Worm (Caenorhabditis elegans) whole organism, late embryonic: ENCODE data around the gene F59B1.6.

ENCODE experiments used
- C08G9.2 ChIP-seq: sonication (generic microtip); optimal IDR thresholded peaks from 2 replicates; lab custom pipeline; 2016; ENCODE audit warnings: mild to moderate bottlenecking, missing genetic modification characterization, moderate library complexity, missing compliant biosample characterization
- K02D7.2 ChIP-seq: sonication (generic microtip); optimal IDR thresholded peaks from 2 replicates; lab custom pipeline; 2017; ENCODE audit warnings: mild to moderate bottlenecking, missing genetic modification characterization, missing compliant biosample characterization
- K09A11.1 ChIP-seq: sonication (generic microtip); optimal IDR thresholded peaks from 2 replicates; lab custom pipeline; 2017; ENCODE audit warnings: antibody characterized with exemption, mild to moderate bottlenecking, missing genetic modification characterization, missing compliant biosample characterization; ENCODE audit not compliant: insufficient read depth
- T23F11.4 ChIP-seq: fragments of 200-800 bp; sonication (Bioruptor generic); optimal IDR thresholded peaks from 2 replicates; lab custom pipeline; 2018; ENCODE audit warnings: mild to moderate bottlenecking, missing genetic modification characterization, missing compliant biosample characterization
- ahr-1 ChIP-seq: sonication (generic microtip); optimal IDR thresholded peaks from 2 replicates; lab custom pipeline; 2016; ENCODE audit warnings: missing genetic modification characterization, missing compliant biosample characterization
- ama-1 ChIP-seq: fragments of 150-350 bp; optimal IDR thresholded peaks from 2 replicates; lab custom pipeline; 2014
- ceh-14 ChIP-seq: sonication (generic microtip); optimal IDR thresholded peaks from 2 replicates; lab custom pipeline; 2016; ENCODE audit warnings: missing genotype, missing genetic modification characterization, missing compliant biosample characterization
- ceh-19 ChIP-seq: fragments of 200-800 bp; sonication (Bioruptor generic); optimal IDR thresholded peaks from 2 replicates; lab custom pipeline; 2018; ENCODE audit warnings: mild to moderate bottlenecking, missing genetic modification characterization, missing compliant biosample characterization
- ceh-2 ChIP-seq: sonication (generic microtip); optimal IDR thresholded peaks from 2 replicates; lab custom pipeline; 2016; ENCODE audit warnings: missing genotype, missing genetic modification characterization, missing compliant biosample characterization
- ceh-31 ChIP-seq: sonication (generic microtip); optimal IDR thresholded peaks from 2 replicates; lab custom pipeline; 2016; ENCODE audit warnings: missing genetic modification characterization, missing compliant biosample characterization
- ceh-45 ChIP-seq: fragments of 200-800 bp; sonication (Bioruptor generic); IDR thresholded peaks from 2 replicates; pipeline ENCODE4 v1.3.6; 2022; ENCODE audit warnings: missing genetic modification reagents, missing genetic modification characterization, missing compliant biosample characterization
- ceh-48 ChIP-seq: sonication (generic microtip); optimal IDR thresholded peaks from 2 replicates; lab custom pipeline; 2016; ENCODE audit warnings: missing genetic modification characterization, inconsistent platforms, missing compliant biosample characterization
- ceh-6 ChIP-seq: fragments of 200-800 bp; sonication (Bioruptor generic); optimal IDR thresholded peaks from 2 replicates; lab custom pipeline; 2018; ENCODE audit warnings: mild to moderate bottlenecking, missing genetic modification characterization, missing compliant biosample characterization
- ceh-9 ChIP-seq: sonication (generic microtip); optimal IDR thresholded peaks from 2 replicates; lab custom pipeline; 2016; ENCODE audit warnings: mild to moderate bottlenecking, missing genetic modification characterization, inconsistent platforms, missing compliant biosample characterization
- dmd-4 ChIP-seq: sonication (generic microtip); optimal IDR thresholded peaks from 2 replicates; lab custom pipeline; 2016; ENCODE audit warnings: borderline replicate concordance, missing genetic modification characterization, missing compliant biosample characterization
- fkh-10 ChIP-seq: fragments of 150-350 bp; optimal IDR thresholded peaks from 2 replicates; lab custom pipeline; 2014; ENCODE audit warnings: missing biosample characterization, missing genetic modification reagents, missing genetic modification characterization
- hlh-13 ChIP-seq: fragments of 200-800 bp; sonication (Bioruptor generic); optimal IDR thresholded peaks from 2 replicates; lab custom pipeline; 2018; ENCODE audit warnings: mild to moderate bottlenecking, missing genetic modification characterization, missing compliant biosample characterization
- hlh-15 ChIP-seq: sonication (generic microtip); optimal IDR thresholded peaks from 2 replicates; lab custom pipeline; 2016; ENCODE audit warnings: missing genetic modification characterization, missing compliant biosample characterization
- hlh-8 ChIP-seq: sonication (generic microtip); optimal IDR thresholded peaks from 2 replicates; lab custom pipeline; 2016; ENCODE audit warnings: missing genotype, missing genetic modification characterization, missing compliant biosample characterization
- lim-6 ChIP-seq: sonication (generic microtip); optimal IDR thresholded peaks from 2 replicates; lab custom pipeline; 2016; ENCODE audit warnings: missing genetic modification characterization, missing compliant biosample characterization
- lin-11 ChIP-seq: fragments of 200-800 bp; sonication (Bioruptor generic); optimal IDR thresholded peaks from 2 replicates; lab custom pipeline; 2018; ENCODE audit warnings: mild to moderate bottlenecking, missing genetic modification characterization, missing compliant biosample characterization
- mec-3 ChIP-seq: sonication (generic microtip); optimal IDR thresholded peaks from 2 replicates; lab custom pipeline; 2016; ENCODE audit warnings: borderline replicate concordance, missing genetic modification characterization, missing compliant biosample characterization
- nfya-1 ChIP-seq: sonication (generic microtip); optimal IDR thresholded peaks from 2 replicates; lab custom pipeline; 2017; ENCODE audit warnings: missing genetic modification characterization, mild to moderate bottlenecking, missing compliant biosample characterization, antibody characterized with exemption, moderate library complexity
- nhr-11 ChIP-seq: fragments of 150-350 bp; optimal IDR thresholded peaks from 2 replicates; lab custom pipeline; 2014; ENCODE audit warnings: missing biosample characterization, missing genetic modification characterization
- nhr-232 ChIP-seq: sonication (generic microtip); optimal IDR thresholded peaks from 2 replicates; lab custom pipeline; 2016; ENCODE audit warnings: missing genetic modification characterization, missing compliant biosample characterization
- npax-4 ChIP-seq: sonication (generic microtip); optimal IDR thresholded peaks from 2 replicates; lab custom pipeline; 2016; ENCODE audit warnings: missing genetic modification characterization, missing compliant biosample characterization
- odd-2 ChIP-seq: sonication (generic microtip); optimal IDR thresholded peaks from 2 replicates; lab custom pipeline; 2017; ENCODE audit warnings: antibody characterized with exemption, mild to moderate bottlenecking, missing genetic modification characterization, missing compliant biosample characterization
- pag-3 ChIP-seq: sonication (generic microtip); optimal IDR thresholded peaks from 2 replicates; lab custom pipeline; 2016; ENCODE audit warnings: missing compliant biosample characterization, missing genetic modification characterization, borderline replicate concordance
- pat-9 ChIP-seq: fragments of 200-800 bp; sonication (Bioruptor generic); optimal IDR thresholded peaks from 2 replicates; lab custom pipeline; 2018; ENCODE audit warnings: mild to moderate bottlenecking, missing genetic modification characterization, moderate library complexity, missing compliant biosample characterization
- pha-4 ChIP-seq: fragments of 150-350 bp; optimal IDR thresholded peaks from 2 replicates; lab custom pipeline; 2018; ENCODE audit warnings: missing biosample characterization, missing genetic modification reagents, missing genetic modification characterization
- pros-1 ChIP-seq: fragments of 150-350 bp; optimal IDR thresholded peaks from 2 replicates; lab custom pipeline; 2014; ENCODE audit warnings: missing biosample characterization, missing genetic modification reagents, missing genetic modification characterization
- rnt-1 ChIP-seq: sonication (generic microtip); optimal IDR thresholded peaks from 2 replicates; lab custom pipeline; 2016; ENCODE audit warnings: missing genetic modification characterization, missing compliant biosample characterization
- sdc-2 ChIP-seq: sonication (generic microtip); optimal IDR thresholded peaks from 2 replicates; lab custom pipeline; 2016; ENCODE audit warnings: missing genotype, missing genetic modification characterization, missing compliant biosample characterization
- sox-2 ChIP-seq: fragments of 200-800 bp; sonication (Bioruptor generic); IDR thresholded peaks from 2 replicates; pipeline ENCODE4 v1.3.6; 2022; ENCODE audit warnings: missing genetic modification reagents, missing genetic modification characterization, missing compliant biosample characterization
- sox-4 ChIP-seq: sonication (generic microtip); optimal IDR thresholded peaks from 2 replicates; lab custom pipeline; 2017; ENCODE audit warnings: mild to moderate bottlenecking, missing genetic modification characterization, inconsistent platforms, missing compliant biosample characterization
- tbx-2 ChIP-seq: sonication (generic microtip); optimal IDR thresholded peaks from 2 replicates; lab custom pipeline; 2016; ENCODE audit warnings: missing genetic modification characterization, missing compliant biosample characterization
- tbx-7 ChIP-seq: sonication (generic microtip); optimal IDR thresholded peaks from 2 replicates; lab custom pipeline; 2016; ENCODE audit warnings: missing genotype, missing genetic modification characterization, missing compliant biosample characterization
- ttx-3 ChIP-seq: sonication (generic microtip); optimal IDR thresholded peaks from 2 replicates; lab custom pipeline; 2016; ENCODE audit warnings: missing genetic modification reagents, missing genetic modification characterization, missing compliant biosample characterization
- unc-55 ChIP-seq: sonication (generic microtip); optimal IDR thresholded peaks from 2 replicates; lab custom pipeline; 2017; ENCODE audit warnings: missing biosample characterization, missing genetic modification reagents, missing genetic modification characterization
- unc-86 ChIP-seq: sonication (generic microtip); optimal IDR thresholded peaks from 2 replicates; lab custom pipeline; 2016; ENCODE audit warnings: missing genetic modification characterization, missing compliant biosample characterization
- zip-5 ChIP-seq: sonication (generic microtip); optimal IDR thresholded peaks from 2 replicates; lab custom pipeline; 2016; ENCODE audit warnings: missing genetic modification characterization, missing compliant biosample characterization
- ztf-16 ChIP-seq: sonication (generic microtip); optimal IDR thresholded peaks from 2 replicates; lab custom pipeline; 2017; ENCODE audit warnings: missing genetic modification characterization, missing compliant biosample characterization

F59B1.6 gene

ce11 chrV:3587633-3588032 lies 43.9 kb downstream of the F59B1.6 start (continued):
- TF ChIP-seq ceh-6, result peak; percentile 39
- TF ChIP-seq ceh-19, result peak; percentile 49
- TF ChIP-seq zip-5 (tag; lab: Kevin White, UChicago), result peak; percentile 16
- TF ChIP-seq ceh-9 (tag; lab: Kevin White, UChicago), result no peak
- TF ChIP-seq npax-4 (tag; lab: Kevin White, UChicago), result peak; percentile 27
- TF ChIP-seq unc-55 (GFP tag; lab: Kevin White, UChicago), result no peak
- no peak for TF ChIP-seq fkh-10 (GFP tag; lab: Kevin White, UChicago)
- peak; percentile 15 for TF ChIP-seq ztf-16
- no peak for TF ChIP-seq nhr-11 (tag; lab: Kevin White, UChicago)
- no peak for TF ChIP-seq lim-6 (tag; lab: Kevin White, UChicago)
- TF ChIP-seq K02D7.2 (tag; lab: Kevin White, UChicago), result peak; percentile 18
- TF ChIP-seq pros-1 (tag; lab: Kevin White, UChicago), result no peak
- TF ChIP-seq ceh-48 (tag; lab: Kevin White, UChicago), result peak; percentile 34
- TF ChIP-seq sox-4, result peak; percentile 73
- TF ChIP-seq T23F11.4 (GFP tag; lab: Kevin White, UChicago), result no peak
- TF ChIP-seq tbx-7 (tag; lab: Kevin White, UChicago), result no peak
- TF ChIP-seq hlh-13, result no peak
- peak; percentile 62 for TF ChIP-seq ceh-31
- TF ChIP-seq sdc-2 (tag; lab: Kevin White, UChicago), result peak; percentile 19
- no peak for TF ChIP-seq ama-1 (lab: Kevin White, UChicago)
- TF ChIP-seq dmd-4 (tag; lab: Kevin White, UChicago), result peak; percentile 45
- TF ChIP-seq odd-2 (tag; lab: Kevin White, UChicago), result peak; percentile 66

- TF ChIP-seq tbx-2 (no peak), ama-1 (lab: Kevin White, UChicago) (no peak), nfya-1 (tag; lab: Kevin White, UChicago) (peak; percentile 14), pha-4 (tag; lab: Kevin White, UChicago) (no peak), ceh-9 (tag; lab: Kevin White, UChicago) (no peak)
Measured at ce11 chrV:3586014-3586689, 45.3 kb downstream of the F59B1.6 start, which contains the start of the genes rpl-11.1 and T22F3.2. TSS of gene rpl-11.1 (minus strand) at chrV:3586064. TSS of gene T22F3.2 (plus strand) at chrV:3586639.

ce11 chrV:3585011-3585410 lies 46.5 kb downstream of the F59B1.6 start:
- TF ChIP-seq unc-86 (no peak), pag-3 (tag; lab: Kevin White, UChicago) (no peak), C08G9.2 (tag; lab: Kevin White, UChicago) (no peak)

- TF ChIP-seq nhr-232, result no peak
- no peak for TF ChIP-seq tbx-2
- TF ChIP-seq rnt-1 (tag; lab: Kevin White, UChicago), result no peak
- TF ChIP-seq nfya-1 (tag; lab: Kevin White, UChicago), result no peak
- TF ChIP-seq ceh-2 (tag; lab: Kevin White, UChicago), result no peak
- TF ChIP-seq ttx-3 (tag; lab: Kevin White, UChicago), result no peak
- no peak for TF ChIP-seq ceh-45 (GFP tag; lab: Robert Waterston, UW)
- no peak for TF ChIP-seq K09A11.1
- TF ChIP-seq pat-9 (tag; lab: Kevin White, UChicago), result no peak
- TF ChIP-seq hlh-15 (tag; lab: Kevin White, UChicago), result no peak
- TF ChIP-seq hlh-8 (tag; lab: Kevin White, UChicago), result no peak
- no peak for TF ChIP-seq ceh-19
- no peak for TF ChIP-seq ahr-1 (tag; lab: Kevin White, UChicago)
- TF ChIP-seq lin-11 (tag; lab: Kevin White, UChicago), result no peak
- TF ChIP-seq pros-1 (tag; lab: Kevin White, UChicago), result no peak
- no peak for TF ChIP-seq hlh-13
- TF ChIP-seq sox-2 (GFP tag; lab: Robert Waterston, UW), result no peak
- no peak for TF ChIP-seq pag-3 (tag; lab: Kevin White, UChicago)
- no peak for TF ChIP-seq mec-3 (tag; lab: Kevin White, UChicago)
- TF ChIP-seq ceh-14 (tag; lab: Kevin White, UChicago), result no peak
Measured at ce11 chrV:3583622-3584021, 47.9 kb downstream of the F59B1.6 start.
